Fruit fly (Drosophila melanogaster): ENCODE results near the gene CG14421.

The CG14421 gene

DNA sequence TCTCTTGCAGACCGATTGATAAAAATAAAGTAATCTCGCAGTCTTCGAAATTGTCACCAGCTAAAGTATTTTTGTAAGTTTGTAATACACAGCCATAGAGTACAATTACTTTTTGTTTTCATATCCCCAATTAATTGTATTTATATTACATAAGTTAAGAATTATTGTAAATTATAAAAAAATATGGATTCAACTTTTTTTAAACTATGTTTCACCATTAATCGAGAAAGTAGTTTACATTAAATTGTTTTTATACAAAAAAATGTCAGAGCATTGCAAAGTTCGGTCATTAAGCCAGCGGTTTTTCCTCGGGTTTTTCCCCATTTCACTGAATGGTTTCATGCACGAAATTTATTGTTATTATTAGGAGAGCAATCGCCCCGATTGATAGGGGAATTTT is 39.1 kb downstream of the CG14421 start (continued):
- no peak for TF ChIP-seq Atf3 (GFP tag; optimal IDR thresholded peaks at IDR 0.05)
- TF ChIP-seq nmo (GFP tag; optimal IDR thresholded peaks at IDR 0.05), result peak; percentile 26
- TF ChIP-seq Sry-β (GFP tag; optimal IDR thresholded peaks at IDR 0.05), result no peak
- TF ChIP-seq CG13424 (tag; optimal IDR thresholded peaks at IDR 0.05), result peak; percentile 3
- TF ChIP-seq CG2116 (GFP tag; optimal IDR thresholded peaks at IDR 0.05), result no peak
- no peak for TF ChIP-seq CG13123 (GFP tag; optimal IDR thresholded peaks at IDR 0.05)
- TF ChIP-seq sqz (GFP tag; optimal IDR thresholded peaks at IDR 0.05), result peak; percentile 14
- peak; percentile 41 for TF ChIP-seq gem (tag; optimal IDR thresholded peaks at IDR 0.05)
- no peak for TF ChIP-seq Side (GFP tag; optimal IDR thresholded peaks at IDR 0.05)
- TF ChIP-seq Oaz (GFP tag; IDR thresholded peaks at IDR 0.05), result no peak
- peak; percentile 27 for TF ChIP-seq dmrt11E (tag; optimal IDR thresholded peaks at IDR 0.05)
- no peak for TF ChIP-seq CG32767 (GFP tag; IDR thresholded peaks at IDR 0.05)
- no peak for TF ChIP-seq Sox100B (GFP tag; optimal IDR thresholded peaks at IDR 0.05)
- no peak for TF ChIP-seq B-H1 (GFP tag; IDR thresholded peaks at IDR 0.05)
- peak; percentile 17; the same call in 1 of the 3 replicates for TF ChIP-seq croc (GFP tag; conservative IDR thresholded peaks at IDR 0.05)
- TF ChIP-seq phol (tag; optimal IDR thresholded peaks at IDR 0.05), result peak; percentile 35
- TF ChIP-seq CG2712 (tag; optimal IDR thresholded peaks at IDR 0.05), result peak; percentile 29
- no peak for TF ChIP-seq Atf6 (GFP tag; IDR thresholded peaks at IDR 0.05)
- no peak for TF ChIP-seq zen2 (GFP tag; IDR thresholded peaks at IDR 0.05; ENCODE audit: partially characterized antibody)
- peak; percentile 18 for TF ChIP-seq CG15601 (tag; optimal IDR thresholded peaks at IDR 0.05)
- no peak for TF ChIP-seq klu (GFP tag; IDR thresholded peaks at IDR 0.05)
- no peak for TF ChIP-seq CG10959 (GFP tag; IDR thresholded peaks at IDR 0.05)
- TF ChIP-seq fu2 (GFP tag; optimal IDR thresholded peaks at IDR 0.05), result no peak
- TF ChIP-seq CG18262 (tag; optimal IDR thresholded peaks at IDR 0.05), result peak; percentile 55
- no peak for TF ChIP-seq CG16813 (GFP tag; IDR thresholded peaks at IDR 0.05; ENCODE audit: partially characterized antibody)
- no peak for TF ChIP-seq CG12071 (GFP tag; optimal IDR thresholded peaks at IDR 0.05)
- no peak for TF ChIP-seq bbx (GFP tag; IDR thresholded peaks at IDR 0.05; ENCODE audit: partially characterized antibody)
- TF ChIP-seq jing (GFP tag; optimal IDR thresholded peaks at IDR 0.05), result no peak
- no peak for TF ChIP-seq bowl (GFP tag; IDR thresholded peaks at IDR 0.05)
- TF ChIP-seq CG12299 (tag; optimal IDR thresholded peaks at IDR 0.05), result no peak
- TF ChIP-seq CG17385 (GFP tag; optimal IDR thresholded peaks at IDR 0.05), result no peak
- no peak for TF ChIP-seq B-H2 (GFP tag; optimal IDR thresholded peaks at IDR 0.05)
- TF ChIP-seq ttk (GFP tag; IDR thresholded peaks at IDR 0.05), result no peak
- no peak for TF ChIP-seq CG11093 (GFP tag; IDR thresholded peaks at IDR 0.05)
- no peak for TF ChIP-seq mirr (GFP tag; optimal IDR thresholded peaks at IDR 0.05)
- TF ChIP-seq CG14014 (GFP tag; IDR thresholded peaks at IDR 0.05), result no peak
- TF ChIP-seq CG2678 (tag; optimal IDR thresholded peaks at IDR 0.05), result peak; percentile 2
- TF ChIP-seq lola (GFP tag; optimal IDR thresholded peaks at IDR 0.05), result peak in 1 of 3 experiments; percentile 32
- TF ChIP-seq bab2 (GFP tag; optimal IDR thresholded peaks at IDR 0.05), result no peak
- no peak for TF ChIP-seq CG43689 (GFP tag; IDR thresholded peaks at IDR 0.05)
- peak; percentile 24 for TF ChIP-seq Ssrp (tag; optimal IDR thresholded peaks at IDR 0.05)
- TF ChIP-seq vnd (GFP tag; IDR thresholded peaks at IDR 0.05; ENCODE audit: partially characterized antibody), result no peak
- peak; percentile 37 for TF ChIP-seq Blimp-1 (GFP tag; optimal IDR thresholded peaks at IDR 0.05)
- TF ChIP-seq CG12155 (GFP tag; optimal IDR thresholded peaks at IDR 0.05), result no peak
- TF ChIP-seq HLH4C (GFP tag; IDR thresholded peaks at IDR 0.05; ENCODE audit: partially characterized antibody), result no peak
- no peak for TF ChIP-seq Dip3 (GFP tag; optimal IDR thresholded peaks at IDR 0.05)
- peak; percentile 35; the same call in 1 of the 3 replicates for TF ChIP-seq CG17361 (GFP tag; IDR thresholded peaks at IDR 0.05)
- TF ChIP-seq CG10654 (GFP tag; optimal IDR thresholded peaks at IDR 0.05), result no peak
- peak; percentile 4 for TF ChIP-seq fd96Cb (tag; optimal IDR thresholded peaks at IDR 0.05)
- TF ChIP-seq CG10979 (tag; optimal IDR thresholded peaks at IDR 0.05), result peak; percentile 49
- no peak for TF ChIP-seq GATAe (GFP tag; conservative IDR thresholded peaks at IDR 0.05)
